ENCODE assay signal across 2 fruit fly cellular contexts in the genomic region with DNA sequence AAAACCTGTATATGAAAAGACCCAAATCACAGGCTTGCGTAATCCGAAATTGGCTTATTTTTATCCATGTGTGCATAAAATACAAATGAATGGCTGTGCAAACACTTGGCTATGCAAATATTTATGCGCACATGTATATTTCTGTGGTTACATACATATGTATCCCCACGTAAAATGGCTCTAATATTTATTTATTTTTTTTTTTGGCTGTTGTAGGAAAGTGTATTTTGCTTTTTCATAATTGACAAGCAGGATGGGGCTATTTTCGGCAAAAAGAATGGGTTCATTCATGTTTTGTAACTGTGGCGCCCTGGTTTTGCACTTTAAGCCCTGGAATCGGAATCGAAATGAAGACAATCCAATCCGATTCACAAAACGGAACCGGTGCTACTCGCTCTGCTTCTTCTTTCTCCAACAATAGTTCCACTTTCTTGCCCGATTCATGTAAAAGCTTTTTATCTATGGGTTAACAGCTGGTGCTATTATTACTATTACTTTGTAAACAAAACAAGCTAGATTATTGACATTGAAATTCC.
TF ChIP-seq lines count a peak whose summit lies in the region.

No protein-coding gene starts in this region.

TF ChIP-seq in whole organism, embryonic, 481 proteins besides CTCF, POLR2A, EP300 and RAD21 (continued from another document and continues in another):
- peak; percentile 43 for TF ChIP-seq pnt (GFP tag; optimal IDR thresholded peaks at IDR 0.05; lab: Kevin White, UChicago)
- TF ChIP-seq CG3281 (GFP tag; optimal IDR thresholded peaks at IDR 0.05; lab: Kevin White, UChicago): peak; percentile 76
- TF ChIP-seq CG16779 (GFP tag; IDR thresholded peaks at IDR 0.05; lab: Robert Waterston, UW): peak; percentile 73
- no peak for TF ChIP-seq ato (GFP tag; IDR thresholded peaks at IDR 0.05; lab: Robert Waterston, UW; ENCODE audit: partially characterized antibody)
- TF ChIP-seq CG1832 (GFP tag; optimal IDR thresholded peaks at IDR 0.05; lab: Kevin White, UChicago): no peak
- TF ChIP-seq CG11560 (tag; IDR thresholded peaks at IDR 0.05; lab: Robert Waterston, UW): no peak
- no peak for TF ChIP-seq Poxn (GFP tag; IDR thresholded peaks at IDR 0.05; lab: Robert Waterston, UW)
- no peak for TF ChIP-seq CG6791 (GFP tag; IDR thresholded peaks at IDR 0.05; lab: Robert Waterston, UW; ENCODE audit: partially characterized antibody)
- peak; percentile 47 for TF ChIP-seq jumu (GFP tag; optimal IDR thresholded peaks at IDR 0.05; lab: Kevin White, UChicago)
- no peak for TF ChIP-seq h (optimal IDR thresholded peaks at IDR 0.05; lab: Kevin White, UChicago)
- TF ChIP-seq crp (GFP tag; optimal IDR thresholded peaks at IDR 0.05; lab: Kevin White, UChicago): peak in 1 of 2 experiments; percentile 18
- TF ChIP-seq Sox100B (GFP tag; optimal IDR thresholded peaks at IDR 0.05; lab: Kevin White, UChicago): peak; percentile 47
- TF ChIP-seq Myb (GFP tag; optimal IDR thresholded peaks at IDR 0.05; lab: Kevin White, UChicago): peak; percentile 48
- peak; percentile 42 for TF ChIP-seq CG12236 (GFP tag; optimal IDR thresholded peaks at IDR 0.05; lab: Kevin White, UChicago)
- TF ChIP-seq bab2 (GFP tag; optimal IDR thresholded peaks at IDR 0.05; lab: Kevin White, UChicago): peak; percentile 70
- peak; percentile 37 for TF ChIP-seq CG1792 (GFP tag; optimal IDR thresholded peaks at IDR 0.05; lab: Kevin White, UChicago)
- peak; percentile 71 for TF ChIP-seq gem (tag; optimal IDR thresholded peaks at IDR 0.05; lab: Kevin White, UChicago)
- TF ChIP-seq sim (GFP tag; IDR thresholded peaks at IDR 0.05; lab: Robert Waterston, UW): no peak
- TF ChIP-seq dm (GFP tag; optimal IDR thresholded peaks at IDR 0.05; lab: Kevin White, UChicago): peak; percentile 51
- peak; percentile 47 for TF ChIP-seq CG1602 (GFP tag; optimal IDR thresholded peaks at IDR 0.05; lab: Kevin White, UChicago)
- peak; percentile 43; the same call in 1 of the 2 replicates for TF ChIP-seq amos (GFP tag; IDR thresholded peaks at IDR 0.05; lab: Robert Waterston, UW; ENCODE audit: partially characterized antibody)
- TF ChIP-seq lola (GFP tag; optimal IDR thresholded peaks at IDR 0.05; lab: Kevin White, UChicago): peak in 1 of 3 experiments; percentile 4
- peak; percentile 50; the same call in 1 of the 2 replicates for TF ChIP-seq CG10321 (GFP tag; IDR thresholded peaks at IDR 0.05; lab: Robert Waterston, UW)
- peak; percentile 64 for TF ChIP-seq CG30020 (tag; optimal IDR thresholded peaks at IDR 0.05; lab: Kevin White, UChicago)
- TF ChIP-seq CG17328 (GFP tag; IDR thresholded peaks at IDR 0.05; lab: Robert Waterston, UW): peak; percentile 78
- TF ChIP-seq Trl (optimal IDR thresholded peaks at IDR 0.05; lab: Kevin White, UChicago): no peak
- TF ChIP-seq Trl (GFP tag; optimal IDR thresholded peaks at IDR 0.05; lab: Kevin White, UChicago): peak; percentile 67
- no peak for TF ChIP-seq jing (GFP tag; optimal IDR thresholded peaks at IDR 0.05; lab: Kevin White, UChicago)
- TF ChIP-seq nerfin-2 (GFP tag; IDR thresholded peaks at IDR 0.05; lab: Robert Waterston, UW; ENCODE audit: partially characterized antibody): no peak
- TF ChIP-seq CG12071 (GFP tag; optimal IDR thresholded peaks at IDR 0.05; lab: Kevin White, UChicago): peak; percentile 64
- TF ChIP-seq CG11093 (GFP tag; IDR thresholded peaks at IDR 0.05; lab: Robert Waterston, UW): peak; percentile 24; the same call in 1 of the 3 replicates
- TF ChIP-seq CG2199 (GFP tag; IDR thresholded peaks at IDR 0.05; lab: Robert Waterston, UW): no peak
- TF ChIP-seq caup (GFP tag; optimal IDR thresholded peaks at IDR 0.05; lab: Kevin White, UChicago; ENCODE audit: severe bottlenecking): peak; percentile 72
- no peak for TF ChIP-seq CG15073 (GFP tag; optimal IDR thresholded peaks at IDR 0.05; lab: Kevin White, UChicago)
- peak; percentile 83 for TF ChIP-seq Gug (GFP tag; IDR thresholded peaks at IDR 0.05; lab: Robert Waterston, UW)
- TF ChIP-seq CG17361 (GFP tag; IDR thresholded peaks at IDR 0.05; lab: Robert Waterston, UW): peak; percentile 66
- TF ChIP-seq ems (GFP tag; optimal IDR thresholded peaks at IDR 0.05; lab: Kevin White, UChicago): peak; percentile 71
- peak; percentile 39 for TF ChIP-seq Ets97D (GFP tag; optimal IDR thresholded peaks at IDR 0.05; lab: Kevin White, UChicago)
- no peak for TF ChIP-seq hkb (optimal IDR thresholded peaks at IDR 0.05; lab: Kevin White, UChicago)
- peak; percentile 88 for TF ChIP-seq hkb (GFP tag; IDR thresholded peaks at IDR 0.05; lab: Robert Waterston, UW)
- 0 out of 2 replicates have a peak, but pooled peaks have one; percentile 40 for TF ChIP-seq klu (GFP tag; IDR thresholded peaks at IDR 0.05; lab: Robert Waterston, UW)
- TF ChIP-seq CG14014 (GFP tag; IDR thresholded peaks at IDR 0.05; lab: Robert Waterston, UW): peak; percentile 73; the same call in 1 of the 2 replicates
- peak; percentile 65 for TF ChIP-seq CG1647 (GFP tag; optimal IDR thresholded peaks at IDR 0.05; lab: Kevin White, UChicago)
- no peak for TF ChIP-seq unc-4 (GFP tag; IDR thresholded peaks at IDR 0.05; lab: Robert Waterston, UW; ENCODE audit: partially characterized antibody)
- peak; percentile 37 to 62 for TF ChIP-seq bsh (GFP tag; optimal IDR thresholded peaks at IDR 0.05; lab: Kevin White, UChicago)
- TF ChIP-seq CG30403 (GFP tag; optimal IDR thresholded peaks at IDR 0.05; lab: Kevin White, UChicago): peak; percentile 80
- TF ChIP-seq CG4282 (GFP tag; optimal IDR thresholded peaks at IDR 0.05; lab: Kevin White, UChicago): peak; percentile 53
- TF ChIP-seq eve (GFP tag; optimal IDR thresholded peaks at IDR 0.05; lab: Kevin White, UChicago): peak in 1 of 2 experiments; percentile 89
- peak; percentile 84 for TF ChIP-seq Atf6 (GFP tag; IDR thresholded peaks at IDR 0.05; lab: Robert Waterston, UW)
- no peak for TF ChIP-seq CG14965 (GFP tag; optimal IDR thresholded peaks at IDR 0.05; lab: Kevin White, UChicago; ENCODE audit: borderline replicate concordance)
- TF ChIP-seq CG4328 (GFP tag; optimal IDR thresholded peaks at IDR 0.05; lab: Kevin White, UChicago): peak; percentile 64
- peak; percentile 35 for TF ChIP-seq CG33557 (GFP tag; optimal IDR thresholded peaks at IDR 0.05; lab: Kevin White, UChicago)
- TF ChIP-seq CG14710 (tag; optimal IDR thresholded peaks at IDR 0.05; lab: Kevin White, UChicago): peak; percentile 34
- peak; percentile 66 for TF ChIP-seq CG10209 (GFP tag; optimal IDR thresholded peaks at IDR 0.05; lab: Kevin White, UChicago)
- no peak for TF ChIP-seq Stat92E (GFP tag; optimal IDR thresholded peaks at IDR 0.05; lab: Kevin White, UChicago)
- TF ChIP-seq tgo (GFP tag; IDR thresholded peaks at IDR 0.05; lab: Robert Waterston, UW): peak; percentile 73
- no peak for TF ChIP-seq Elba2 (GFP tag; optimal IDR thresholded peaks at IDR 0.05; lab: Kevin White, UChicago)
- peak; percentile 14; the same call in 1 of the 2 replicates for TF ChIP-seq tna (GFP tag; IDR thresholded peaks at IDR 0.05; lab: Robert Waterston, UW; ENCODE audit: partially characterized antibody)
- peak; percentile 75 for TF ChIP-seq vfl (GFP tag; optimal IDR thresholded peaks at IDR 0.05; lab: Kevin White, UChicago)

TF ChIP-seq in whole organism, prepupa, 60 proteins besides CTCF, POLR2A, EP300 and RAD21 (continued from another document):
- TF ChIP-seq CG10631 (GFP tag; optimal IDR thresholded peaks at IDR 0.05; lab: Kevin White, UChicago) (peak; percentile 70), CG11294 (GFP tag; IDR thresholded peaks at IDR 0.05; lab: Robert Waterston, UW) (peak; percentile 68), CG8119 (GFP tag; IDR thresholded peaks at IDR 0.05; lab: Robert Waterston, UW) (peak; percentile 82), eg (GFP tag; IDR thresholded peaks at IDR 0.05; lab: Robert Waterston, UW) (peak; percentile 91), fd59A (GFP tag; optimal IDR thresholded peaks at IDR 0.05; lab: Kevin White, UChicago) (peak; percentile 35), CG3919 (GFP tag; optimal IDR thresholded peaks at IDR 0.05; lab: Kevin White, UChicago) (peak; percentile 84), Blimp-1 (GFP tag; optimal IDR thresholded peaks at IDR 0.05; lab: Kevin White, UChicago) (no peak), CG8319 (GFP tag; optimal IDR thresholded peaks at IDR 0.05; lab: Kevin White, UChicago) (peak; percentile 62), salr (GFP tag; optimal IDR thresholded peaks at IDR 0.05; lab: Kevin White, UChicago) (peak; percentile 35 to 81), esn (GFP tag; optimal IDR thresholded peaks at IDR 0.05; lab: Kevin White, UChicago) (peak; percentile 80), CG10669 (GFP tag; optimal IDR thresholded peaks at IDR 0.05; lab: Kevin White, UChicago) (peak; percentile 67)
